Worm (Caenorhabditis elegans): Measurements from ENCODE around the gene Y64H9A.2.

- TF ChIP-seq B0310.2 (tag; optimal IDR thresholded peaks at IDR 0.05) (no peak), hmg-4 (GFP tag; optimal IDR thresholded peaks at IDR 0.05) (no peak), scrt-1 (GFP tag; IDR thresholded peaks at IDR 0.05) (no peak), ets-7 (tag; optimal IDR thresholded peaks at IDR 0.05) (no peak), ama-1 (optimal IDR thresholded peaks at IDR 0.05) (no peak), flt-1 (GFP tag; IDR thresholded peaks at IDR 0.05) (no peak), F13C5.2 (tag; optimal IDR thresholded peaks at IDR 0.05) (no peak), hmbx-1 (tag; optimal IDR thresholded peaks at IDR 0.05) (no peak), tbx-37 (GFP tag; conservative IDR thresholded peaks at IDR 0.05) (no peak), ceh-13 (GFP tag; optimal IDR thresholded peaks at IDR 0.05) (no peak), aly-1 (tag; optimal IDR thresholded peaks at IDR 0.05) (no peak), pes-1 (GFP tag; IDR thresholded peaks at IDR 0.05) (no peak)
These were observed 15.2 kb upstream of the Y64H9A.2 start for ce11 chrX:5028593-5028955.
